Fruit fly (Drosophila melanogaster): ENCODE results near the gene CG14441.
A peak's percentile ranks its signal among the peaks of the same experiment; 100 is the strongest.

The CG14441 gene

dm6 chrX:6656626-6657558, 42.4 kb upstream of the CG14441 start (continued):
- TF ChIP-seq CG2129 (GFP tag; IDR thresholded peaks at IDR 0.05; ENCODE audit: partially characterized antibody) (no peak), Tbp (GFP tag; optimal IDR thresholded peaks at IDR 0.05) (no peak), pfk (GFP tag; optimal IDR thresholded peaks at IDR 0.05) (no peak), Poxn (GFP tag; IDR thresholded peaks at IDR 0.05) (no peak), ftz-f1 (GFP tag; optimal IDR thresholded peaks at IDR 0.05) (no peak), jumu (GFP tag; optimal IDR thresholded peaks at IDR 0.05) (no peak), crp (GFP tag; optimal IDR thresholded peaks at IDR 0.05) (no peak), Max (GFP tag; optimal IDR thresholded peaks at IDR 0.05) (peak; percentile 15), row (GFP tag; IDR thresholded peaks at IDR 0.05) (peak; percentile 96), CG1024 (GFP tag; IDR thresholded peaks at IDR 0.05) (no peak), CG1832 (GFP tag; optimal IDR thresholded peaks at IDR 0.05) (no peak), nerfin-1 (tag; optimal IDR thresholded peaks at IDR 0.05) (peak; percentile 43), CG8388 (GFP tag; optimal IDR thresholded peaks at IDR 0.05) (peak; percentile 37), shn (GFP tag; optimal IDR thresholded peaks at IDR 0.05) (no peak), CG4730 (GFP tag; IDR thresholded peaks at IDR 0.05) (no peak), Lpt (GFP tag; optimal IDR thresholded peaks at IDR 0.05) (no peak), CG7271 (tag; optimal IDR thresholded peaks at IDR 0.05) (no peak), Six4 (GFP tag; optimal IDR thresholded peaks at IDR 0.05) (no peak), ase (GFP tag; IDR thresholded peaks at IDR 0.05) (no peak), CG7963 (GFP tag; IDR thresholded peaks at IDR 0.05; ENCODE audit: partially characterized antibody) (no peak), lbe (GFP tag; optimal IDR thresholded peaks at IDR 0.05) (peak; percentile 46), CG17829 (tag; optimal IDR thresholded peaks at IDR 0.05) (peak; percentile 17), Ada2b (GFP tag; IDR thresholded peaks at IDR 0.05) (peak; percentile 38; the same call in 1 of the 2 replicates), Deaf1 (tag; optimal IDR thresholded peaks at IDR 0.05) (peak; percentile 78), CG43689 (GFP tag; IDR thresholded peaks at IDR 0.05) (no peak), CG6272 (GFP tag; IDR thresholded peaks at IDR 0.05) (peak; percentile 18; the same call in 1 of the 2 replicates), CG31365 (tag; optimal IDR thresholded peaks at IDR 0.05) (no peak), CG3065 (GFP tag; optimal IDR thresholded peaks at IDR 0.05) (no peak), C15 (GFP tag; IDR thresholded peaks at IDR 0.05) (no peak), peb (GFP tag; IDR thresholded peaks at IDR 0.05) (no peak), emc (GFP tag; optimal IDR thresholded peaks at IDR 0.05) (no peak), jigr1 (GFP tag; IDR thresholded peaks at IDR 0.05) (no peak), inv (GFP tag; IDR thresholded peaks at IDR 0.05; ENCODE audit: partially characterized antibody) (no peak), CG12299 (tag; optimal IDR thresholded peaks at IDR 0.05) (no peak), gsb-n (tag; optimal IDR thresholded peaks at IDR 0.05) (no peak), CG11085 (GFP tag; IDR thresholded peaks at IDR 0.05) (no peak), Pdp1 (GFP tag; optimal IDR thresholded peaks at IDR 0.05) (peak in 1 of 2 experiments; percentile 82), CG17328 (GFP tag; IDR thresholded peaks at IDR 0.05) (no peak), ranshi (GFP tag; IDR thresholded peaks at IDR 0.05) (0 out of 2 replicates have a peak, but pooled peaks have one; percentile 4), H2.0 (GFP tag; IDR thresholded peaks at IDR 0.05) (no peak), slou (GFP tag; optimal IDR thresholded peaks at IDR 0.05) (no peak), CG1603 (tag; optimal IDR thresholded peaks at IDR 0.05) (peak; percentile 30), Oaz (GFP tag; IDR thresholded peaks at IDR 0.05) (no peak), Gsc (GFP tag; IDR thresholded peaks at IDR 0.05) (no peak), Dref (GFP tag; IDR thresholded peaks at IDR 0.05) (no peak), insv (GFP tag; optimal IDR thresholded peaks at IDR 0.05) (no peak), Asciz (GFP tag; optimal IDR thresholded peaks at IDR 0.05) (peak; percentile 41), fd3F (GFP tag; optimal IDR thresholded peaks at IDR 0.05) (no peak), CG2199 (GFP tag; IDR thresholded peaks at IDR 0.05) (no peak), pum (GFP tag; optimal IDR thresholded peaks at IDR 0.05) (no peak)

Measured in whole organism, embryonic.